Worm (Caenorhabditis elegans) whole organism, L3 larva: ENCODE results near the gene srx-38.

Source experiments
- ama-1 ChIP-seq: fragments of 150-350 bp; optimal IDR thresholded peaks from 2 replicates; lab custom pipeline; 2018
- ceh-9 ChIP-seq: sonication (generic microtip); optimal IDR thresholded peaks from 2 replicates; lab custom pipeline; 2018; ENCODE audit warnings: missing biosample characterization, missing genetic modification characterization
- snpc-4 ChIP-seq: fragments of 150-350 bp; optimal IDR thresholded peaks from 2 replicates; lab custom pipeline; 2014; ENCODE audit warnings: missing biosample characterization, missing genetic modification characterization
- zag-1 ChIP-seq: fragments of 150-350 bp; optimal IDR thresholded peaks from 2 replicates; lab custom pipeline; 2014; ENCODE audit warnings: missing biosample characterization, missing genetic modification characterization

ce11 chrV:5150880-5151279 is 4.5 kb downstream of the srx-38 start, which contains the start of gene srh-130:
- TF ChIP-seq zag-1 (no peak), ama-1 (lab: Kevin White, UChicago) (no peak), ceh-9 (tag; lab: Kevin White, UChicago) (no peak), snpc-4 (tag; lab: Kevin White, UChicago) (no peak)
